Fruit fly (Drosophila melanogaster): Measurements from ENCODE around the gene eco.

Gene eco

dm6 chr3L:7370231-7370882, 31.2 kb upstream of the eco start:
- TF ChIP-seq tj (GFP tag; optimal IDR thresholded peaks at IDR 0.05): peak; percentile 35
- TF ChIP-seq pad (GFP tag; optimal IDR thresholded peaks at IDR 0.05): peak; percentile 68
- no peak for TF ChIP-seq Crg-1 (GFP tag; optimal IDR thresholded peaks at IDR 0.05)
- peak; percentile 14 for TF ChIP-seq CG7101 (tag; optimal IDR thresholded peaks at IDR 0.05)
- TF ChIP-seq Mnt (GFP tag; optimal IDR thresholded peaks at IDR 0.05): peak; percentile 91
- TF ChIP-seq kay (GFP tag; ENCODE audit: borderline replicate concordance): no peak
- no peak for TF ChIP-seq CG5204 (GFP tag; optimal IDR thresholded peaks at IDR 0.05)
- TF ChIP-seq Clk (GFP tag; optimal IDR thresholded peaks at IDR 0.05): no peak
- TF ChIP-seq CG11617 (GFP tag; optimal IDR thresholded peaks at IDR 0.05): peak; percentile 52
- peak; percentile 9 for TF ChIP-seq cic (GFP tag; optimal IDR thresholded peaks at IDR 0.05)

DNA sequence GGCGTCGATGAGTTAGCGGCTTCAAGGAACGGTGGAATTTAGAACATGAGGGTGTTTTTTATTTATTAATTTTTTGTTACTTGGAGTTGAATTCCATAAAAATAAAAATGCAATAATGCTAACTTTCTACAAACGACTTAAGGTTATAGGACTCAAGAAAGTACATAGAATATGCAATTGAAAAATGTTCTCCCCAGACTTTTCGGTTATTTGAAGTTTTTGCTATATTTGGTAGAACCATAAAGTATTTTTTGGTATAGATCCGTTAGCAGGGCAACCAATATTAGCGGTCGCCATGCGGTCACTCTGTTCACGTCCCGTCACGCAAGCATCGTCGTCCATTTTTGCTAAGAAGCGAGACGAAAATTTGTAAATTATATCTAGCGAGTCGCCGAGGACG, 30.4 kb upstream of the eco start, which contains the start of gene akirin:
Gene akirin, plus strand, starts transcription at position 301 of the 400 bp plus-strand sequence.
- TF ChIP-seq kay (GFP tag; ENCODE audit: borderline replicate concordance) (no peak), CG11617 (GFP tag; optimal IDR thresholded peaks at IDR 0.05) (no peak), CG12768 (GFP tag; optimal IDR thresholded peaks at IDR 0.05) (no peak), Hr96 (GFP tag; optimal IDR thresholded peaks at IDR 0.05) (no peak), bab1 (GFP tag; optimal IDR thresholded peaks at IDR 0.05) (no peak), ovo (GFP tag; optimal IDR thresholded peaks at IDR 0.05) (no peak), toe (GFP tag; optimal IDR thresholded peaks at IDR 0.05) (no peak), CG5204 (GFP tag; optimal IDR thresholded peaks at IDR 0.05) (no peak), CG14711 (tag; optimal IDR thresholded peaks at IDR 0.05) (no peak), Mnt (GFP tag; optimal IDR thresholded peaks at IDR 0.05) (no peak), CG1620 (GFP tag; optimal IDR thresholded peaks at IDR 0.05) (no peak), CG7045 (GFP tag; optimal IDR thresholded peaks at IDR 0.05) (no peak), cnc (optimal IDR thresholded peaks at IDR 0.05) (no peak), pad (GFP tag; optimal IDR thresholded peaks at IDR 0.05) (no peak), CG33017 (tag; optimal IDR thresholded peaks at IDR 0.05) (no peak), Clk (GFP tag; optimal IDR thresholded peaks at IDR 0.05) (no peak), CG7101 (tag; optimal IDR thresholded peaks at IDR 0.05) (no peak), Crg-1 (GFP tag; optimal IDR thresholded peaks at IDR 0.05) (no peak), cic (GFP tag; optimal IDR thresholded peaks at IDR 0.05) (no peak), tj (GFP tag; optimal IDR thresholded peaks at IDR 0.05) (no peak)

DNA sequence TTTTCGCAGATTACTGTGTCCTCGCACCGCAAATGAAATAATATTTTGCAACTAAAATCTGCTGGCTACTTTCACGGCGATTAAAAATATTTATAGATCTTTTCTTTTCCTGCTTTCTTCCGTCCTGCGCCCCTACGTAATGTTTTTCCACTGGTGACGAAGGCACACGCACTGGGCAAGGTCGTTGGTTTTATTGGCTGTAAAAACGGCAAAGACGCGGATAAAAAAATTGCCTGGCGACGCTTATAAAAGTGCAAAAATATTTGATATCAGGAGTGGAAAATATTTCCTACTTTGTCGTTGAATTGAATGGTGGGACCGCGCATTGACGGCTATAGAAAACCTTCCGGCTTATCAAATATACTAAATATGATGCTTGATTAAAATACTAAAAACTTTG, 29.8 kb upstream of the eco start, which contains the start of gene Sh3beta:
Gene Sh3beta, minus strand, starts transcription at position 327 of the 400 bp plus-strand sequence.
- TF ChIP-seq Crg-1 (GFP tag; optimal IDR thresholded peaks at IDR 0.05) (no peak), kay (GFP tag; ENCODE audit: borderline replicate concordance) (peak; percentile 41)

DNA sequence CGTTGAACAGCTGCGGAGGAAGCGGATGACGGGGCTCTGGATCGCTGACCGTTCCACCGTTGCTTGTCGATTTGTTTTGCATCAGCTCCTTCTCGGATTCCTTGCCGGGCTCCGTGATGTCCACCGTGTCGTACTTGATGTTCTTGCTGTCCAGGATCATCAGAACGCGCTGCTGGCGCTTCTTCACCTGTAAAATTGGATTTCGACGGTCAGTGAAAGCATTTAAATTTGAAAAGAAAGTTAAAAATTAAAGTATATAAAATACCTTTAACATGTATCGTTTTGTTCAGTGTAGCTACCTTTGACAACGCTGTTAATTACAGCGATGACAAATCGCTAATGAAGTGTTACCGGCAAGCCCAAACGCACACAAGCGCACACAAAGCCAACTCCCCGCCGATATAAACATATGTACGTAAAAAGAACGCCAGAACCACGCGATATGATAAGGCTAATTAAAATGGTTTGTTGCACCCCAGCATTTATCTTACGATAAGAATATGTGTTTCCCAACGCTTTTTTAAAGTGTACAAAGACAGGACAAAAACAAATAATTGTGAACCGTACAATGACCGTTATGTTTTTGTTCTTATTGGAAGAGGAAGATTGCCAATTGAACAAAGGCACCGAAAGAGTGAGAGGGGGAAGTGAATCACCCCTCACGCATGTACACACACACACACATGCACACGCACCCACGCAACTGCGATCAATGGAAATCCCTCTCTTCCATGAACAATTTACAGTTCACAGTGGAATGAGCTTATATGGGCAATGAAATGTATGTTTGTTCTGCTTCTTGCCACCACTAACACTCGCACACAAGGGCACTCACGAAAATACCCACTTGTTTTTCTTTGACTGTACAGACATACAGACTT, 28.9 kb upstream of the eco start:
- TF ChIP-seq Mnt (GFP tag; optimal IDR thresholded peaks at IDR 0.05): peak; percentile 44
- TF ChIP-seq tj (GFP tag; optimal IDR thresholded peaks at IDR 0.05): no peak
- peak; percentile 99 for TF ChIP-seq pad (GFP tag; optimal IDR thresholded peaks at IDR 0.05)
- peak; percentile 92 for TF ChIP-seq kay (GFP tag; ENCODE audit: borderline replicate concordance)
- peak; percentile 50 for TF ChIP-seq cic (GFP tag; optimal IDR thresholded peaks at IDR 0.05)
- peak; percentile 91 for TF ChIP-seq ovo (GFP tag; optimal IDR thresholded peaks at IDR 0.05)
- peak; percentile 5 for TF ChIP-seq CG11617 (GFP tag; optimal IDR thresholded peaks at IDR 0.05)
- TF ChIP-seq CG7045 (GFP tag; optimal IDR thresholded peaks at IDR 0.05): no peak
- peak; percentile 7 for TF ChIP-seq Crg-1 (GFP tag; optimal IDR thresholded peaks at IDR 0.05)
- TF ChIP-seq toe (GFP tag; optimal IDR thresholded peaks at IDR 0.05): no peak

DNA sequence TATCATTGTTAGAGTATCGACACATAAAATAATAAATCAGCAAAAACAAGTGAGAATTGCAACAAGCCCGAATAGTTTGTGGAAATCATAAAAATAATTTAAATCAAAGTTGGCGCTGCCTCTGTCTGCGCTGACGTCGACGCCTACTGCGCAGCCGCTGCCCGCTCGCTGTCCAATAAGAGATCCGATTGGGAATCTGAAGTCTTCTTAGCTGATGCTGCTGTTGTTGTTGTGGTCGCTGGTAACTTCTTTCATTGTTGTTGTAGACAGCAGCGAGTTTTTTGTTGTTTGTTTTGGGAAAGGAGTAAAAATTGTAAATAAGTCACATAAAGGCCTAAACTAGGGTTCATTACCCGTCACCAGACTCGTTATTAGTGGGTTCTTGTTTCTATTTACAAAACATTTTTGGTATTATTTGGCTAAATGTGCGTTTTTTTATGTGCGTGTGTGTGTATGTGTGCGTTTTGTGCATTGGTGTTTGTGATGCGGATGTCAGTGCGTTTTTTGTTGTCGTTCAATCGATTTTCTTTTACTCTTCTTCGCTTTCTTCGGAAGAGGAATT, 25.7 kb upstream of the eco start:
- TF ChIP-seq ovo (GFP tag; optimal IDR thresholded peaks at IDR 0.05) (no peak), Clk (GFP tag; optimal IDR thresholded peaks at IDR 0.05) (no peak), tj (GFP tag; optimal IDR thresholded peaks at IDR 0.05) (no peak), kay (GFP tag; ENCODE audit: borderline replicate concordance) (no peak), cic (GFP tag; optimal IDR thresholded peaks at IDR 0.05) (no peak), cnc (optimal IDR thresholded peaks at IDR 0.05) (no peak), CG7045 (GFP tag; optimal IDR thresholded peaks at IDR 0.05) (no peak), pad (GFP tag; optimal IDR thresholded peaks at IDR 0.05) (no peak)

dm6 chr3L:7361095-7361522, 22.0 kb upstream of the eco start:
- TF ChIP-seq CG12768 (GFP tag; optimal IDR thresholded peaks at IDR 0.05): peak; percentile 71
- no peak for TF ChIP-seq Hr96 (GFP tag; optimal IDR thresholded peaks at IDR 0.05)
- peak; percentile 52 for TF ChIP-seq bab1 (GFP tag; optimal IDR thresholded peaks at IDR 0.05)
- TF ChIP-seq Mnt (GFP tag; optimal IDR thresholded peaks at IDR 0.05): peak; percentile 93
- TF ChIP-seq Clk (GFP tag; optimal IDR thresholded peaks at IDR 0.05): no peak
- TF ChIP-seq cic (GFP tag; optimal IDR thresholded peaks at IDR 0.05): peak; percentile 86
- peak; percentile 88 for TF ChIP-seq tj (GFP tag; optimal IDR thresholded peaks at IDR 0.05)
- peak; percentile 32 for TF ChIP-seq CG7045 (GFP tag; optimal IDR thresholded peaks at IDR 0.05)
- peak; percentile 26 for TF ChIP-seq ovo (GFP tag; optimal IDR thresholded peaks at IDR 0.05)
- peak; percentile 27 for TF ChIP-seq CG7101 (tag; optimal IDR thresholded peaks at IDR 0.05)
- peak; percentile 57 for TF ChIP-seq pad (GFP tag; optimal IDR thresholded peaks at IDR 0.05)
- no peak for TF ChIP-seq kay (GFP tag; ENCODE audit: borderline replicate concordance)
- no peak for TF ChIP-seq CG5204 (GFP tag; optimal IDR thresholded peaks at IDR 0.05)
- TF ChIP-seq CG33017 (tag; optimal IDR thresholded peaks at IDR 0.05): peak; percentile 70

Measured in whole organism, adult.